Fruit fly (Drosophila melanogaster) whole organism, larva: Measurements from ENCODE around the gene Grp170.

ENCODE experiments used
- noc ChIP-seq: fragments of 200-800 bp; sonication (Bioruptor generic); optimal IDR thresholded peaks from 3 replicates; lab custom pipeline; 2019; ENCODE audit warnings: missing biosample characterization, mild to moderate bottlenecking, missing genetic modification characterization, moderate library complexity

Gene Grp170

DNA sequence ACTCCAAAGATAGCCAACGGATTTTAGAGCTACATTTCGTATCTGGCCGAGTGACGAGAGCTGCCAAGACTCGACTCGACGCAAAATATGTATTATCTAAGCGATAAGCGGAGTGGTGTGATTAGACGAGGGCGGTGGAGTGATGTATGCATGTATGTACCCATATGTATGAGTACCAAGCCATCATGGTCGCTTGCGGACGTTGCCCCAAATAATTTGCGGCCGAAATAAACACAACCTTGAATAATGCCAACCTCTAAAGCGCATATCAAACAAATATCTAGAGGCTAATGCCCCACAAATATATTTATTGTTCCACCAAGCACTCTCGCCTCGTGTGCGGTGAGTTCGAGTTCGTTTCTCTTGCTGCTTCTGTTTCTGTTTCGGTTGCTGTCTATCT lies 28.0 kb upstream of the Grp170 start:
- no peak for TF ChIP-seq noc (tag; lab: Kevin White, UChicago)

DNA sequence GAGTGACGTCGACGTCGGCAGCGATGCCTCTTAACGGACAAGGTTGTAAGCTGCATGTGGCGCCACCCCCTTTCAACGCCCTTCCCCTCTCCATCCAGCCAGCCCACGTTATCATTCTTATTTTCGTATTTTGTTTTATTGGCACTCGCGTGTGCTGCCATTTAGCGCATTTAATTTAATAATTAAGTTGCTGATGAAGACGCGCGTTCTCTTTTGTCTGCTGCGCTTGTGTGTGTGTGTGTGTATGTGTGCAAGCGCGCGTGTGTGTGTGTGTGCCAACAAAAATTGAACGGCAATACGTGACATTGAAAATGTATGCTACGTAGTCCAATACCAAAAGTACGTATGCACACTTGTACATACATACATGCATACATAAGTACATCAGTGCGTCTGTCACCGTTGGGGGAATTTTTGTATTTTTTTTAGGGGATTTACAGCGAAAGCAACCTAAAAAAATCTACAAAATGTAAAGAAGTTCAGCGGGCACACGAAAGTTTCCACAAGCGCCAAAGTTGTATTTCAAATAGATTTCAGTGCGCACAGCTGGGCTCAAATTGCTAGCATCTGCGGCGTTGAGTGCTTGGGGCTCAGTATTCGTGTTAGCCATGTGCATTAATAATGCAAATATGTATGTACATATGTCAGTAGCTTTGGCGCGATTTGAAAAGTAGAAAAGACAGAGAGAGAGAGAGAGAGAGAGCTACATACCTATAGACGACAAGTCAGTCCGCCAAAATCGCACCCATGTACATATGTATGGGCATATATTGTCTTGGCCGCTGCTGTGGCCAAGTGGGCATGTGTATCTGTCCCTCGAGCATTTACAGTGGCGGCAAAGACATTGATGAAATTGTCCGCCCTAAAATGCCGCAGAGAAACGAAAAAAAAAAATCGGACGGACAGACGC lies 27.0 kb upstream of the Grp170 start:
- peak; percentile 41 for TF ChIP-seq noc (tag; lab: Kevin White, UChicago)

DNA sequence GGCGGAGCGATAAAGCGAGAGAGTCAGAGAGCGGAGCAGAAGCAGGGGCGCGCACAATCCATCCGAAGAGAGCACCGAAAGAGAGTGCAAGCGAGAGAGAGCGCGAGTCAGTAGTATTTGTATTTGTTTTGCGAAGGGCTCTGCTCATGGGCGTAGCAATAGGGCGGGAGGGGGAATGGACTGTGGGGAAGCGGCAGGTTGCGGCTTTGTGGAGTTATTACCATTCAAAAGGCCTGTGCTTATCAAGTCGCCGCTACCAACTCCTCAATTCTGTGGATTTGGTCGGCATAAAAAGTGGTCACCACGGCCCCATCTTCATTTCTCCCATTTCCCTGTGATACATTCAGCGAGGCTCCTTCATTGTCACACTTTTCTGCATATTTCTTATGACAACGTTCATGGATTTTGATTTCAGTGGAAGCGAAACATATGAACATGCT lies 26.2 kb upstream of the Grp170 start:
- TF ChIP-seq noc (tag; lab: Kevin White, UChicago), result peak; percentile 81

DNA sequence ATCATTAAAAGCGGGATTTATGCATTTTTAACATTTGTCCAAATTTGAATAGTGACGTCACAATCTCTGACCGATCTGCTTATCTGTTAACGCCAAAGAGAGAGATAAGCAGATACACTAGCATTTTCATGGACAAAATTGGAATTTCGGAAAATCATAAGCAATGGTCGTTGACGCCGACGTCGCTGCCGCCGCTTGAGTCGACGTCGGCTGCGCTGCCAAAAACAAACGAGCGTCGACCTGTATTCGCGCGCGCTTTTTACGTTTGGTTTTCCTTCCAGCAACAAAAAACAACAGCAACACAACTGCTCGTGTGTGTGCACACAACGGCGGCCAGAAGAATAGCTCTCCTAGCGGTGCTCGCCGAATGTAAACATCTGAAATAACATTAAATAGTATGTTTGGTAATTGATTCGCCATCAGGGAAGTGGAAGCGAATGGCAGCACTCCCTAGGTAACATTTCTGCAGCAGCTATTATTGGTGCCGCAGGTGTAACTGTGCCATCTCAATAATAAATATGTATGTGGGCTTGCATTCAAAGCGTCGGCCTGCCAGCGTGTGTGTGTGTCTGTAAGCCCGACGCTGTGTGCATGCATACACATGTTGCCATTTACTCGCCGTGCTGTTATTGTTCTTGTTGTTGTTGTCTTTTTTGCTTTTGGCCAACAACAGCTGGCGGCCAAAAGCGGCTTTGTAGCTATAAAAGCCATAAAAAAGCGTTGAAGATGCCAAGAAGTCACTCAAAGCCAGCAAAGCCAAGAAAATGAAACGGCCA lies 25.6 kb upstream of the Grp170 start:
- TF ChIP-seq noc (tag; lab: Kevin White, UChicago), result peak; percentile 89

DNA sequence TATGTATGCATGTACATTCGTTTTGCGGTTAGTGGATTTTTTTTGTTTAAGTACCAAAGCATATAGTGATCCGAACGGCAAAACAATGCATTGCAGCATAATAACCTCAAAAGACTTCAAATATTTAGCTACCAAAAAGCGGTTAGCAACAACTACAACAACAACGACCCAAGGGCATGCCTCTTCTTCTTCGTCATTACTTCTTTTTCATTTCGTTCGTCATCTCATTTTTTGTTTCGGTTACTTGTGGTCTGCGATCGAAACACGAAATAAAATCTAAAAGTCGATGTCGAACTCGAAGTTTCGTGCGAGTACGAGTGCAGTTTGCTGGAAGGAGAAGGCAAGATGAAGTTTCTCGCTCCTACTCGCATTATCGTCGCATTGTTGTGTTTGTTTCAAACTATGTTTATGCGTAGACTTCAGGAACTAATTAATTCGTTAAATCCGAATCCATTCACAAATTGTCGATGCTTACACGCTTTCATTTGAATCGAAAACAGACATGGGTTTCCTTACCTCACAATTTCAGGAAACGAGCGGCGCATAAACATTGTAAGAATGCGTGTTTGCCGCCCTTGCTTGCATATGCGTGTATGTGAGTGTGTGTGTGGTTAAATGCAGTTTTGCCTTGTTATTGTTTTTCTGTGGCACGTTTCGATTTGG lies 24.0 kb upstream of the Grp170 start:
- no peak for TF ChIP-seq noc (tag; lab: Kevin White, UChicago)

DNA sequence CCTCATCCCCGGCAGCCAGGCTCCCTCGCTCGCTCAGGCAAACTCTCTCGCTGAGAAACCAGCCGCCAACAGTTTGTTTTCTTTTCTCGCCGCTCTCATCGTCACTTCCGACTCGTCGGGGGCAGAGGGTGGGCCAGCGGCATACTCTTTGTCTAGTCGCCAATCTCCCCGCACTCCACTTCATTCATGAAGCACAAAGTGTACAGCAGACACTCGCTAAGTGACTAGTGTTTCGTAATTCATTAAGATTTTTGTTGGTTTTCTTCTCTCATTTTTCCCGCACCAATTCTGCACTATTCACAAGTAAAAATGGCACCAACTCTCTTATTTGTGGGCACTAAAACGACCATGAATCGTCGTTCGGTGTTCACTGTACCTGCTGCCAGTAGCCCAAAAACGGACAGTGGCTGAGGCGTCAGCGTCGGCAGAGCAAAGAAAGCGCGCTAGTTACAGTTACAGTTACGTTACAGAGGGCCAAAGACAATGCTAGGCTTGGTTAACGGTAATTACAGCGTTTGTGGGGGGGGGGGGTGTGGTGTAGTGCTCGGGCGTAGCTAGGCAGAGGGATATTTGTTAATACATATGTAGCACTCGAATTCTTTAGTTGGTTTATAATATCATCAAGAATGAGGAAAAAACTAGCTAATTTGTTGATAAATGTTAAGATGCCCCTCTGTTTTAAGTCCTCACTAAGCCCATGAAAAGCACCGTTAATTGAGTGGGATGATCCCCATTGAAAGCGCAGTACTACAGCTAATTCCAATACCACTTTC lies 22.7 kb upstream of the Grp170 start:
- peak; percentile 94 for TF ChIP-seq noc (tag; lab: Kevin White, UChicago)

DNA sequence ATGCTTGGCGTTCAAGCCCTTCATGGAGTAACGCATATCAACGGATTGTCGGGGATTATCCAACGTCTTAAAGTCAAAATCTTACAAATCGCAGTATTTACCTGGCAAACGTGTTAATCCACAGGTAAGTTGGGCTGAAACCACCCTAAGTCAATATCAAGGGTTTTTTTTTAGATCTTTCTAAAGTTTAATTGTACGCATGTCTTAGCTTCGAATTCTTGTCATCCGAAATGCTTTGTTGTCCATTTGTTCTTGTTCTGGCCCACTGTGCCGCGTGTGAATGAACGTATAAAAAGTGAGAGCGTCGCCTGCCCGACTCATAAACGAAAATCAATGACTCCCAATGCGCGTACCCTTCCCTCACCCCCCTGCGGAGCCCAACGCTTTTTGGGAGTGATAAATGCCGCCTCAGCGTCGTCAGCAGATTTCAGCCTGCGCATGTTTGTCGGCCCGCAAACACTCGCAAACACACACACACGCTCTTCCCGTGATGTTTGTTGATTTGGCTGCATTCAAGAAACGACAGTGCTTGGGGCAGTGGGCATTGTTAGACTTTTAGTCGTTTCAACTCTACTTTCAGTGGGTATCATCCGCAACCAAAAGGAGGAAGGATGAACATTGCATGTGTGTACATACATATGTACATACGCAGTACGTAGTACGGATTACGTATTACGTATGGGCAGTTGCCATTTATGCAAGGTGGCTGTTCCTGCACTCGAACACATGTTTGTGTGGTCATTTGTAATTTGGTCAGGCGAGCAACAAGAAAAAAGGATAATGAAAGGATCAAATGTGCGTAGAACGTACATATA lies 21.6 kb upstream of the Grp170 start:
- TF ChIP-seq noc (tag; lab: Kevin White, UChicago), result peak; percentile 94

DNA sequence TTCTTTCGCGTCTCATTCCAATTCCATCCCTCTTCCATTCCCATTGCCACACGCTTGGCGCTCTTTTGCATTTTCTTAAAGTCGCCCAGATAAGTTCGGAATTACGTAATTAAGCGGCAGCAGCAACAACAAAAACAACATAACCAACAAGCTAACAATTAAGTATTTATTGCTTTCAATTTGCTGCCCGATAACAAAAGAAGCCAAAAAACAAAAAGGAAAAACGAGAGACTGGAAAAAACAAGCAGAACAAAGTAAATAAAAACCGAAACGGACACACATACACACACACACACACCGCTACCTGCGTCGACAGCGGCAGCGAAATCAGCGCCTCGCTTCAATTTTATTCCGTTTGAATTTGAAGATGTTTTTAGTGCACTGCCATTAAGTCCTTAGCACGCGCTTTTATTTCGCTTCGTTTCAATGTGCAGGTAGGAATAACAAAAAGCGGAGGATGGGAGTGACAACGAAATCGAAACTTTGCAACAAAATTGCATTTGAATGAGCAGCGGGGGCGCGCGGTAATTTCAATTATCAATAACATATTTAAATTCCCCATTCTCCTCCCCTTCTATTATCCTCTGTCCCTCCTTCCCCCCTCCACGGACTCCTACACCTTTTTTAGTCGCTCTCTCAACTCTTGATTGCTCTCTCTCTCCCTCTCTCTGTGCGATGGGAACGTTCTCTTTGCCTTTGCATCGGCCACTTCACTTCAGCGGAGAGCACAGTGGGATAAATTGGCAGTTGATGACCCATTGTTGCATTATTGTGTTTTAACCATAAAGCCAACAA lies 20.8 kb upstream of the Grp170 start, which contains the start of gene Raf:
Gene Raf (plus strand): TSS at position 32 of the 795 bp plus-strand sequence.
- TF ChIP-seq noc (tag; lab: Kevin White, UChicago), result peak; percentile 2

DNA sequence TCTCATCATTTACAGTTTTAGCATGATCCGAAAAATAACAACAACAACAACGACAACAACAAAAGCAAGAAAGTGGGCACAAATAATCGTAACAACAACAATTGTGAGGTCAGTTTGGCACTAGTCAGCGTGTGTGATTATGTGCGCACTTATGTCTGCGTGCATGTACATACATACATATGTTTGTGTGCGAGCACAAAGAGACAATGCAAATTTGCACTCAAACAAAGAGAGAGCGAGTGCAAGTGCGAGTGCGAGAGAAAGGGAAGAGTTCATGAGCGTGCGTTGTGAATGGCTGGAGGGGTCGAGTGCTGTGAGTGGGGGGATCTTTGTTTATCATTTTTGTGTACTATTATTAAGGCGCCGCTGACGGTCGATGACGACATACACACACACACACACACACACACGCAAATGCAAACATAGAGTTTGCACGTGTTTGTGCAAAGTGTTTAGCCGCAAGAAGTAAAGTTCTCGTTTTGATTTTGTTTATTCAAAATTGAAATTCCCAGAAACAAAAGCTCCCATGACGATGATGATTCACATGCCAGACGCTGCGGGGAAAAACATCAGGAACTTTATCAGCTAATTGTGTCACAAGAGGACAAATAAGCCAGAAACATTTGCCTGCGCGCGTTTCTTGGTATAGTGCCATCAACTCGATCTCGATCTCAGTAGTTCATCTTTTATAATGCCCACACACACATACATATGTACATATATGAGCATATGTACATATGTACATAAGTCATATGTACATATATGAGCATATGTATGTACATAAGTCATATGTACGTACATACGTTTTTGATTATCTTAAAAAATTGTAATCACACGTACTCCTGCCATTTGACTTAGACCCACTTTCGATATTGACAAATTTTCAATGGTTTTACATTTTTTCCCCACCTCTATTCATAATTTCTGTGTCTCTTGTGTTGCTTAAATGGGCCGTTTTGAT lies 19.9 kb upstream of the Grp170 start:
- TF ChIP-seq noc (tag; lab: Kevin White, UChicago), result no peak

DNA sequence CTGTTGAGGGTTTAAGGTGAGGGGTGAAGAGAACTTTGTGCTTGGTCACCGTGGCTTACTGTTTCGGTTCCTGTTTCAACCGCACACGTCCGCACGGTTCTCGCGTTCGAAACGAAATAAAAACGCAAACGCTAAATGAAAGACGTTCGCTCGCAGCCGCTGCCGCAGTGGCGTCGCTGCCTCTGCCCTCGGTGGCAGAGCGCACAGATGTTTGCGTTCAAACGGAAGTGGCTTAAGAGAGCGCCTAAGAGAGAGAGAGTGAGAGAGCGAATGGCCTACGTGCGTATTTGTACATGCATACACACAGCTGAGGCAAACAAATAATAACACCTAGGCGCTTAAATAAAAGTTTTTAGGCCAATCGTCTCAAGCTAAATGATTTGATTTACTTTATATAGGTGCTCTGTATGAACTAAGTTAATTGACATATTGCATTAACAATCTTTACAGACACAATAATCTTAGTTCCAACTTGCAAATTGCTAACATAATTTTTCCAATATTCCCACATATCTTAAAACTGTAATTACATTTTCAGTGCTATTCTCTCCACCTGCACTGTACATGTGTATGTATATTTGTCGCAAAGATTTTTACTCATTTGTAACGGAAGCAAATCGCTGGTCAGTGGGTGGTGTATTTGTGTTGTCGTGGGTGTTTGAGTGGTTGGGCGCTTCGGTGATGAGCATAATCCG lies 18.6 kb upstream of the Grp170 start, which contains the start of gene CG2865:
Gene CG2865 (minus strand): TSS at position 118 of the 695 bp plus-strand sequence.
- peak; percentile 98 for TF ChIP-seq noc (tag; lab: Kevin White, UChicago)

DNA sequence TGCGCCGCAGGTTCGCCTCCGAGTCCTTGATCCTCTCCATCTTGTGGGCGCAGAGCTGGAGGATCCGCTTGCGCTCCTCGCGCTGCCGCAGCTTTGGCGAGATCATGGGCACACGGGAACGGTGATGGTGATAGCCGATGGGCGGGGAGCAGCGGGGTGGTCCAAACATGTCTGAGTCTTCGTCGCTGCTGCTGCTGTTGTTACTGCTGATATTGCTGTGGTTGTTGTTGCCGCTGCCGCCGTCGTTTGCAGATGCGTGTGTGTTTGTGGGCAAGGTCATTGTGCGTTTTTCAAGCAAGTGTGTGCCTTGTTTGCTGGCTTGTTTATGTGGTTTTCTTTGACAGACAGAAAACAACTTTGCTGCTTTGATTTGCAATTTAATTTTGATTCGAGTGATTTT lies 17.5 kb upstream of the Grp170 start:
- TF ChIP-seq noc (tag; lab: Kevin White, UChicago), result no peak

DNA sequence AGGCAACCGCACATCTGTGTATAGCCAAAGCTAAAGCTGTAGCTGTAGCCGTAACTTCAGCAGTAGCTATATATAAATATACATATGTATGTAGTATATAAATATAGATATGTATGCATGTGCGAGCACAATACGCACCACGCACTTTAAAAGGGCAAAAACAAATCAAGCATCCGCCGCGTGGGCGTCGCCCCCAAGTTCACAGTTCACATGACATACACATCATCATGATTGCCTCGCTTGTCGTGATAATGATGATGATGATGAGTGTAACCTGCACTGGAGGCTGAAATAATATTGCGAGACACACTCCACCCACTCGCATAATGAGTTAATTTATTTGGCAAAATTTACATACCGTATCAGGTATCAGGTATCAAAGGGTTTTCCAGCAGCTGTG lies 16.2 kb upstream of the Grp170 start:
- no peak for TF ChIP-seq noc (tag; lab: Kevin White, UChicago)
